Worm (Caenorhabditis elegans) whole organism, L4/young adult: ENCODE results near the gene vwa-8.

Experiments used
- W03F9.2 ChIP-seq: fragments of 150-350 bp; optimal IDR thresholded peaks from 2 replicates; lab custom pipeline; 2014; ENCODE audit warnings: missing biosample characterization, missing genetic modification characterization
- dao-5 ChIP-seq: sonication (generic microtip); optimal IDR thresholded peaks from 2 replicates; lab custom pipeline; 2016; ENCODE audit warnings: missing genotype, missing genetic modification characterization, moderate library complexity, missing compliant biosample characterization
- him-1 ChIP-seq: sonication (generic microtip); optimal IDR thresholded peaks from 2 replicates; lab custom pipeline; 2016; ENCODE audit warnings: missing genotype, missing genetic modification reagents, missing genetic modification characterization, missing compliant biosample characterization

- no peak for TF ChIP-seq him-1 (tag; lab: Kevin White, UChicago)
- no peak for TF ChIP-seq W03F9.2
- no peak for TF ChIP-seq dao-5
These were observed 32.4 kb upstream of the vwa-8 start for ce11 chrX:12958897-12959296.
